Fruit fly (Drosophila melanogaster) whole organism, adult: ENCODE measurements around the gene CG4259.

ENCODE experiments used
- CG11617 ChIP-seq: fragments of 200-800 bp; sonication (Bioruptor generic); optimal IDR thresholded peaks from 2 replicates; lab custom pipeline; 2017; ENCODE audit warnings: mild to moderate bottlenecking, missing biosample characterization, missing genetic modification reagents, missing genetic modification characterization
- CG14711 ChIP-seq: fragments of 200-800 bp; sonication (Bioruptor generic); optimal IDR thresholded peaks from 2 replicates; lab custom pipeline; 2018; ENCODE audit warnings: missing biosample characterization, mild to moderate bottlenecking, missing genetic modification characterization, moderate library complexity
- CG33017 ChIP-seq: fragments of 200-800 bp; sonication (Bioruptor generic); optimal IDR thresholded peaks from 2 replicates; lab custom pipeline; 2018; ENCODE audit warnings: missing biosample characterization, mild to moderate bottlenecking, missing genetic modification characterization, moderate library complexity
- CG5204 ChIP-seq: fragments of 200-800 bp; sonication (Bioruptor generic); optimal IDR thresholded peaks from 2 replicates; lab custom pipeline; 2016; ENCODE audit warnings: missing biosample characterization, missing genetic modification characterization
- CG7045 ChIP-seq: fragments of 200-800 bp; sonication (Bioruptor generic); optimal IDR thresholded peaks from 2 replicates; lab custom pipeline; 2017; ENCODE audit warnings: missing biosample characterization, mild to moderate bottlenecking, missing genetic modification characterization
- CG7101 ChIP-seq: fragments of 200-800 bp; sonication (Bioruptor generic); optimal IDR thresholded peaks from 2 replicates; lab custom pipeline; 2018; ENCODE audit warnings: missing biosample characterization, mild to moderate bottlenecking, missing genetic modification characterization, moderate library complexity
- Clk ChIP-seq: fragments of 200-800 bp; sonication (Bioruptor generic); optimal IDR thresholded peaks from 2 replicates; lab custom pipeline; 2017; ENCODE audit warnings: missing biosample characterization, missing genetic modification characterization
- Mnt ChIP-seq: fragments of 200-800 bp; sonication (Bioruptor generic); optimal IDR thresholded peaks from 2 replicates; lab custom pipeline; 2016; ENCODE audit warnings: missing biosample characterization, mild to moderate bottlenecking, missing genetic modification characterization
- bab1 ChIP-seq: fragments of 200-800 bp; sonication (Bioruptor generic); optimal IDR thresholded peaks from 3 replicates; lab custom pipeline; 2019; ENCODE audit warnings: missing biosample characterization, mild to moderate bottlenecking, missing genetic modification characterization, moderate library complexity
- cic ChIP-seq: fragments of 200-800 bp; sonication (Bioruptor generic); optimal IDR thresholded peaks from 2 replicates; lab custom pipeline; 2017; ENCODE audit warnings: missing biosample characterization, mild to moderate bottlenecking, missing genetic modification characterization, moderate library complexity
- kay ChIP-seq: fragments of 200-800 bp; sonication (Bioruptor generic); peaks from one replicate; lab custom pipeline; 2016; ENCODE audit warnings: missing biosample characterization, missing genetic modification characterization, borderline replicate concordance
- ovo ChIP-seq: fragments of 200-800 bp; sonication (Bioruptor generic); optimal IDR thresholded peaks from 2 replicates; lab custom pipeline; 2016; ENCODE audit warnings: missing biosample characterization, missing genetic modification characterization
- tj ChIP-seq: fragments of 200-800 bp; sonication (Bioruptor generic); optimal IDR thresholded peaks from 3 replicates; lab custom pipeline; 2017; ENCODE audit warnings: missing biosample characterization, mild to moderate bottlenecking, missing genetic modification characterization, moderate library complexity
- toe ChIP-seq: fragments of 200-800 bp; sonication (Bioruptor generic); optimal IDR thresholded peaks from 2 replicates; lab custom pipeline; 2016; ENCODE audit warnings: missing biosample characterization, missing genetic modification characterization

DNA sequence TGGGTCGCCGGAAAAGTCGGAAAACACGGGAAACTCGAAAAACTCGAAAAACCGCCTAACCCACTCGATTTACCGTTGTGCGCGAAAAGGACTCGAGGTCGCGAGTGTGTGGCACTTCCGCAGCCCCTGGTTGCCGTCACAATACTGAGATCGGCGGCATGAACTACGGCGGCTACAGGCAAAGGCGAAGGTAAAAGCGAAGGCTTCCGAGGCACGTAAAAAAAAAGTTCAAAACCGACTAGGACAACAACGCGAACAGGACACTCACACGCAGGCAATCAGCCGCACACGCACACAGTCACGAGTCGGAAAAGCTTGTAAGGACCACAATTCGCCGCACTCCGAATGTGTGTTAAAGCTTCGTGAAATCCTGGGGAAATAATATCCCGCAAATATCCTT is 19.3 kb downstream of the CG4259 start, which contains the start of gene dpr3:
- TF ChIP-seq CG11617 (GFP tag; lab: Kevin White, UChicago) (no peak), kay (GFP tag; lab: Kevin White, UChicago) (no peak), CG14711 (no peak), ovo (GFP tag; lab: Kevin White, UChicago) (no peak), CG33017 (tag; lab: Kevin White, UChicago) (no peak), Clk (GFP tag; lab: Kevin White, UChicago) (no peak), CG5204 (GFP tag; lab: Kevin White, UChicago) (no peak), Mnt (GFP tag; lab: Kevin White, UChicago) (no peak), CG7101 (tag; lab: Kevin White, UChicago) (no peak), toe (no peak), bab1 (no peak), cic (no peak), tj (GFP tag; lab: Kevin White, UChicago) (no peak), CG7045 (GFP tag; lab: Kevin White, UChicago) (no peak)
